Fruit fly (Drosophila melanogaster) whole organism, prepupa: Measurements from ENCODE around the gene CG44838.

ENCODE experiments used
- Blimp-1 ChIP-seq: fragments of 200-800 bp; sonication (Bioruptor generic); optimal IDR thresholded peaks from 3 replicates; lab custom pipeline; 2017; ENCODE audit warnings: missing biosample characterization, missing genetic modification characterization, mild to moderate bottlenecking, moderate library complexity, missing genetic modification reagents
- CG10631 ChIP-seq: fragments of 200-800 bp; sonication (Bioruptor generic); optimal IDR thresholded peaks from 2 replicates; lab custom pipeline; 2016; ENCODE audit warnings: missing biosample characterization, missing genetic modification characterization
- CG11294 ChIP-seq: fragments of 200-800 bp; sonication (Bioruptor generic); IDR thresholded peaks from 2 replicates; pipeline ENCODE4 v1.3.6; 2022; ENCODE audit warnings: missing biosample characterization, missing genetic modification characterization
- CG11762 ChIP-seq: fragments of 200-800 bp; sonication (Bioruptor generic); optimal IDR thresholded peaks from 3 replicates; lab custom pipeline; 2016; ENCODE audit warnings: missing biosample characterization, missing genetic modification characterization; ENCODE audit not compliant: insufficient read depth
- CG11902 ChIP-seq: fragments of 200-800 bp; sonication (Bioruptor generic); optimal IDR thresholded peaks from 3 replicates; lab custom pipeline; 2016; ENCODE audit warnings: missing biosample characterization, missing genetic modification characterization
- CG15336 ChIP-seq: fragments of 200-800 bp; sonication (Bioruptor generic); IDR thresholded peaks from 2 replicates; pipeline ENCODE4 v1.3.6; 2022; ENCODE audit warnings: missing biosample characterization, missing genetic modification characterization
- CG1621 ChIP-seq: fragments of 200-800 bp; sonication (Bioruptor generic); optimal IDR thresholded peaks from 3 replicates; lab custom pipeline; 2018; ENCODE audit warnings: missing biosample characterization, mild to moderate bottlenecking, missing genetic modification characterization
- CG16779 ChIP-seq: fragments of 200-800 bp; sonication (Bioruptor generic); optimal IDR thresholded peaks from 3 replicates; lab custom pipeline; 2017; ENCODE audit warnings: missing biosample characterization, mild to moderate bottlenecking, missing genetic modification characterization
- CG3032 ChIP-seq: fragments of 200-800 bp; optimal IDR thresholded peaks from 2 replicates; lab custom pipeline; 2019; ENCODE audit warnings: missing biosample characterization, mild to moderate bottlenecking, missing genetic modification characterization, moderate library complexity
- CG31627 ChIP-seq: fragments of 200-800 bp; sonication (Bioruptor generic); optimal IDR thresholded peaks from 3 replicates; lab custom pipeline; 2016; ENCODE audit warnings: missing biosample characterization, missing genetic modification characterization
- CG34406 ChIP-seq: fragments of 200-800 bp; sonication (Bioruptor generic); optimal IDR thresholded peaks from 3 replicates; lab custom pipeline; 2016; ENCODE audit warnings: missing biosample characterization, missing genetic modification characterization
- CG4318 ChIP-seq: fragments of 200-800 bp; sonication (Bioruptor generic); optimal IDR thresholded peaks from 3 replicates; lab custom pipeline; 2017; ENCODE audit warnings: missing biosample characterization, mild to moderate bottlenecking, missing genetic modification characterization
- CG6163 ChIP-seq: fragments of 200-800 bp; sonication (Bioruptor generic); IDR thresholded peaks from 3 replicates; pipeline ENCODE4 v1.3.6; 2022; ENCODE audit warnings: missing biosample characterization, missing genetic modification characterization
- CG6276 ChIP-seq: fragments of 200-800 bp; sonication (Bioruptor generic); optimal IDR thresholded peaks from 2 replicates; lab custom pipeline; 2017; ENCODE audit warnings: missing biosample characterization, mild to moderate bottlenecking, missing genetic modification characterization
- CG6792 ChIP-seq: fragments of 200-800 bp; sonication (Bioruptor generic); optimal IDR thresholded peaks from 3 replicates; lab custom pipeline; 2016; ENCODE audit warnings: missing biosample characterization, missing genetic modification characterization
- CG6808 ChIP-seq: fragments of 200-800 bp; sonication (Bioruptor generic); optimal IDR thresholded peaks from 3 replicates; lab custom pipeline; 2017; ENCODE audit warnings: missing biosample characterization, missing genetic modification characterization, mild to moderate bottlenecking, moderate library complexity, missing genetic modification reagents
- CG8632 ChIP-seq: fragments of 200-800 bp; sonication (Bioruptor generic); optimal IDR thresholded peaks from 3 replicates; lab custom pipeline; 2016; ENCODE audit warnings: missing biosample characterization, missing genetic modification characterization
- CG9139 ChIP-seq: fragments of 200-800 bp; sonication (Bioruptor generic); optimal IDR thresholded peaks from 3 replicates; lab custom pipeline; 2017; ENCODE audit warnings: missing biosample characterization, mild to moderate bottlenecking, missing genetic modification characterization
- Eip75B ChIP-seq: fragments of 200-800 bp; sonication (Bioruptor generic); optimal IDR thresholded peaks from 3 replicates; lab custom pipeline; 2016; ENCODE audit warnings: missing biosample characterization, missing genetic modification characterization
- Eip93F ChIP-seq: fragments of 200-800 bp; sonication (Bioruptor generic); optimal IDR thresholded peaks from 2 replicates; lab custom pipeline; 2016; ENCODE audit warnings: missing biosample characterization, mild to moderate bottlenecking, missing genetic modification characterization
- Ets21C ChIP-seq: fragments of 200-800 bp; sonication (Bioruptor generic); optimal IDR thresholded peaks from 3 replicates; lab custom pipeline; 2016; ENCODE audit warnings: missing biosample characterization, missing genetic modification characterization
- Ets96B ChIP-seq: fragments of 200-800 bp; optimal IDR thresholded peaks from 2 replicates; lab custom pipeline; 2019; ENCODE audit warnings: missing biosample characterization, mild to moderate bottlenecking, missing genetic modification characterization, moderate library complexity
- Gug ChIP-seq: fragments of 200-800 bp; sonication (Bioruptor generic); IDR thresholded peaks from 2 replicates; pipeline ENCODE4 v1.3.6; 2022; ENCODE audit warnings: missing biosample characterization, missing genetic modification characterization
- Hr39 ChIP-seq: fragments of 200-800 bp; sonication (Bioruptor generic); optimal IDR thresholded peaks from 2 replicates; lab custom pipeline; 2016; ENCODE audit warnings: missing biosample characterization, missing genetic modification characterization
- Hr4 ChIP-seq: fragments of 200-800 bp; sonication (Bioruptor generic); optimal IDR thresholded peaks from 3 replicates; lab custom pipeline; 2016; ENCODE audit warnings: missing biosample characterization, missing genetic modification characterization
- Lpt ChIP-seq: fragments of 200-800 bp; sonication (Bioruptor generic); optimal IDR thresholded peaks from 3 replicates; lab custom pipeline; 2016; ENCODE audit warnings: missing biosample characterization, missing genetic modification characterization
- Met ChIP-seq: fragments of 200-800 bp; sonication (Bioruptor generic); optimal IDR thresholded peaks from 3 replicates; lab custom pipeline; 2016; ENCODE audit warnings: missing biosample characterization, missing genetic modification characterization
- OdsH ChIP-seq: fragments of 200-800 bp; sonication (Bioruptor generic); optimal IDR thresholded peaks from 3 replicates; lab custom pipeline; 2016; ENCODE audit warnings: missing biosample characterization, missing genetic modification characterization
- Sox14 ChIP-seq: fragments of 200-800 bp; sonication (Bioruptor generic); optimal IDR thresholded peaks from 3 replicates; lab custom pipeline; 2016; ENCODE audit warnings: missing biosample characterization, missing genetic modification characterization
- Sox15 ChIP-seq: fragments of 200-800 bp; sonication (Bioruptor generic); optimal IDR thresholded peaks from 3 replicates; lab custom pipeline; 2016; ENCODE audit warnings: missing biosample characterization, missing genetic modification characterization
- achi ChIP-seq: fragments of 200-800 bp; sonication (Bioruptor generic); optimal IDR thresholded peaks from 3 replicates; lab custom pipeline; 2016; ENCODE audit warnings: missing biosample characterization, missing genetic modification characterization
- acj6 ChIP-seq: fragments of 200-800 bp; sonication (Bioruptor generic); optimal IDR thresholded peaks from 3 replicates; lab custom pipeline; 2016; ENCODE audit warnings: missing biosample characterization, missing genetic modification characterization
- cyc ChIP-seq: fragments of 200-800 bp; sonication (Bioruptor generic); optimal IDR thresholded peaks from 3 replicates; lab custom pipeline; 2016; ENCODE audit warnings: missing biosample characterization, missing genetic modification characterization
- dac ChIP-seq: fragments of 200-800 bp; sonication (Bioruptor generic); optimal IDR thresholded peaks from 2 replicates; lab custom pipeline; 2017; ENCODE audit warnings: missing biosample characterization, mild to moderate bottlenecking, missing genetic modification characterization
- dsx ChIP-seq: fragments of 200-800 bp; optimal IDR thresholded peaks from 3 replicates; lab custom pipeline; 2019; ENCODE audit warnings: missing biosample characterization, mild to moderate bottlenecking, missing genetic modification characterization, moderate library complexity; ENCODE audit not compliant: poor library complexity, severe bottlenecking
- eg ChIP-seq: fragments of 200-800 bp; sonication (Bioruptor generic); IDR thresholded peaks from 3 replicates; pipeline ENCODE4 v1.3.6; 2022; ENCODE audit warnings: missing biosample characterization, missing genetic modification characterization
- fd85E ChIP-seq: fragments of 200-800 bp; sonication (Bioruptor generic); optimal IDR thresholded peaks from 3 replicates; lab custom pipeline; 2016; ENCODE audit warnings: missing biosample characterization, missing genetic modification characterization
- fkh ChIP-seq: fragments of 200-800 bp; sonication (Bioruptor generic); optimal IDR thresholded peaks from 3 replicates; lab custom pipeline; 2017; ENCODE audit warnings: missing biosample characterization, mild to moderate bottlenecking, missing genetic modification characterization, moderate library complexity
- lz ChIP-seq: fragments of 200-800 bp; sonication (Bioruptor generic); optimal IDR thresholded peaks from 3 replicates; lab custom pipeline; 2016; ENCODE audit warnings: missing biosample characterization, missing genetic modification characterization
- net ChIP-seq: fragments of 200-800 bp; sonication (Bioruptor generic); optimal IDR thresholded peaks from 3 replicates; lab custom pipeline; 2016; ENCODE audit warnings: missing biosample characterization, missing genetic modification characterization
- pdm3 ChIP-seq: fragments of 200-800 bp; sonication (Bioruptor generic); optimal IDR thresholded peaks from 3 replicates; lab custom pipeline; 2016; ENCODE audit warnings: missing biosample characterization, missing genetic modification characterization
- salr ChIP-seq, 2 experiments: fragments of 200-800 bp; sonication (Bioruptor generic); optimal IDR thresholded peaks; 3 replicates each; lab custom pipeline; 2016 to 2018; ENCODE audit warnings: missing biosample characterization in 2 of 2, missing genetic modification characterization in 2 of 2, mild to moderate bottlenecking in 1 of 2
- ss ChIP-seq, 2 experiments: fragments of 200-800 bp; sonication (Bioruptor generic); optimal IDR thresholded peaks; 2 replicates in 1 of 2; 3 replicates in 1 of 2; lab custom pipeline; 2017 to 2018; ENCODE audit warnings: mild to moderate bottlenecking in 2 of 2, missing biosample characterization in 2 of 2, missing genetic modification characterization in 2 of 2, moderate library complexity in 1 of 2
- topi ChIP-seq: fragments of 200-800 bp; sonication (Bioruptor generic); optimal IDR thresholded peaks from 3 replicates; lab custom pipeline; 2016; ENCODE audit warnings: missing biosample characterization, missing genetic modification characterization
- vri ChIP-seq: fragments of 200-800 bp; sonication (Bioruptor generic); optimal IDR thresholded peaks from 3 replicates; lab custom pipeline; 2016; ENCODE audit warnings: missing biosample characterization, mild to moderate bottlenecking, missing genetic modification characterization

Gene CG44838

dm6 chr3L:9509037-9509830 lies 48.4 kb downstream of the CG44838 start, which contains the start of gene CG3408 (continued):
- TF ChIP-seq CG11762 (GFP tag; lab: Kevin White, UChicago) (no peak), Eip93F (GFP tag; lab: Kevin White, UChicago) (no peak), CG11294 (0 out of 2 replicates have a peak, but pooled peaks have one; percentile 28), Hr4 (GFP tag; lab: Kevin White, UChicago) (no peak), Ets21C (GFP tag; lab: Kevin White, UChicago) (no peak), cyc (GFP tag; lab: Kevin White, UChicago) (peak; percentile 0), pdm3 (no peak)

- no peak for TF ChIP-seq Ets21C (GFP tag; lab: Kevin White, UChicago)
- TF ChIP-seq CG16779 (tag; lab: Kevin White, UChicago), result peak; percentile 21
- TF ChIP-seq CG3032 (tag; lab: Kevin White, UChicago), result peak; percentile 1
- no peak for TF ChIP-seq CG10631 (GFP tag; lab: Kevin White, UChicago)
- no peak for TF ChIP-seq fkh (GFP tag; lab: Kevin White, UChicago)
- TF ChIP-seq Lpt, result no peak
- TF ChIP-seq Sox14 (GFP tag; lab: Kevin White, UChicago), result no peak
- peak; percentile 36; the same call in 1 of the 2 replicates for TF ChIP-seq CG15336 (GFP tag; lab: Robert Waterston, UW)
- TF ChIP-seq CG6163 (GFP tag; lab: Robert Waterston, UW), result no peak
- no peak for TF ChIP-seq Hr39 (GFP tag; lab: Kevin White, UChicago)
- TF ChIP-seq CG34406 (GFP tag; lab: Kevin White, UChicago), result no peak
- peak; percentile 19 for TF ChIP-seq topi (GFP tag; lab: Kevin White, UChicago)
- TF ChIP-seq pdm3, result peak; percentile 0
- TF ChIP-seq Met, result peak; percentile 26
- peak; percentile 5 for TF ChIP-seq Eip75B (GFP tag; lab: Kevin White, UChicago)
- peak; percentile 19 for TF ChIP-seq net
- TF ChIP-seq acj6 (GFP tag; lab: Kevin White, UChicago), result no peak
- TF ChIP-seq lz (GFP tag; lab: Kevin White, UChicago), result no peak
- no peak for TF ChIP-seq CG4318 (GFP tag; lab: Kevin White, UChicago)
- peak; percentile 56 to 61 for TF ChIP-seq ss (GFP tag; optimal IDR thresholded peaks at IDR 0.05; lab: Kevin White, UChicago)
- TF ChIP-seq fd85E, result no peak
- TF ChIP-seq vri, result no peak
- peak in 1 of 2 experiments; percentile 13 for TF ChIP-seq salr (GFP tag; optimal IDR thresholded peaks at IDR 0.05; lab: Kevin White, UChicago)
- TF ChIP-seq dsx, result peak; percentile 20
- no peak for TF ChIP-seq CG31627
- TF ChIP-seq CG6808 (GFP tag; lab: Kevin White, UChicago), result peak; percentile 50
- TF ChIP-seq CG11902 (GFP tag; lab: Kevin White, UChicago), result no peak
- no peak for TF ChIP-seq CG6792 (GFP tag; lab: Kevin White, UChicago)
- no peak for TF ChIP-seq CG9139 (GFP tag; lab: Kevin White, UChicago)
- TF ChIP-seq Sox15 (GFP tag; lab: Kevin White, UChicago), result no peak
- TF ChIP-seq Ets96B, result no peak
- no peak for TF ChIP-seq Gug (GFP tag; lab: Robert Waterston, UW)
- TF ChIP-seq dac (GFP tag; lab: Kevin White, UChicago), result no peak
- TF ChIP-seq CG8632, result no peak
- TF ChIP-seq eg (GFP tag; lab: Robert Waterston, UW), result peak; percentile 44; the same call in 1 of the 3 replicates
- peak; percentile 8 for TF ChIP-seq OdsH (GFP tag; lab: Kevin White, UChicago)
- no peak for TF ChIP-seq Blimp-1 (GFP tag; lab: Kevin White, UChicago)
- TF ChIP-seq CG6276 (GFP tag; lab: Kevin White, UChicago), result no peak
- TF ChIP-seq CG11762 (GFP tag; lab: Kevin White, UChicago), result no peak
- no peak for TF ChIP-seq achi (GFP tag; lab: Kevin White, UChicago)
- peak; percentile 30 for TF ChIP-seq CG1621 (tag; lab: Kevin White, UChicago)
These were observed 50.7 kb downstream of the CG44838 start, which contains the start of gene RpS9 for dm6 chr3L:9511287-9512256. RpS9 (minus strand) TSS chr3L:9511531.
